Fruit fly (Drosophila melanogaster): ENCODE data around the gene CG33234.

CG33234 gene

DNA sequence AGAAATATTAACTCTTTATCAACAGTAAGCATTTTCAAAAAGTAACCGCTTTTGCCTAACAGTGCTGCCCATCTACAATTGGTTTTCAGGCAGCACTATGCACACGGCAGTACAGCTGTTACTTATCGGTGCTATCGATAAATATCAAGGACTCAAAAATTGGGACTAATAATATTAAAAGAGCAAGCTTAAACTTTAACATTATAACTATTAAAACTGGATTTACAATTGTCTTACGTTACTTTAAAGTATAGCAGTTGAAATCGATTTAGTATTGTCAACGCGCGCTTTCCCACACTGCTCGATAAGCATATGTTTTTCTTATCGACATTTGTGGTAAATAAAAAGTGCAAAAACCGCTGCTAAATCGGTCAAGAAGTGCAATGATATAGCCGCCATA, 30.0 kb upstream of the CG33234 start, which contains the start of the genes CG42245 and MEP-1 (continued):
- TF ChIP-seq CG7372 (GFP tag; IDR thresholded peaks at IDR 0.05) (no peak), MTF-1 (GFP tag; optimal IDR thresholded peaks at IDR 0.05; ENCODE audit: borderline replicate concordance) (peak; percentile 26), Sry-δ (GFP tag; optimal IDR thresholded peaks at IDR 0.05) (peak; percentile 70), CG17568 (GFP tag; optimal IDR thresholded peaks at IDR 0.05) (no peak), CG9609 (GFP tag; optimal IDR thresholded peaks at IDR 0.05) (peak; percentile 17), pb (GFP tag; optimal IDR thresholded peaks at IDR 0.05) (no peak), Lim3 (GFP tag; IDR thresholded peaks at IDR 0.05) (no peak), Pdp1 (GFP tag; optimal IDR thresholded peaks at IDR 0.05) (peak in 1 of 2 experiments; percentile 46), pros (GFP tag; optimal IDR thresholded peaks at IDR 0.05) (no peak), danr (GFP tag; IDR thresholded peaks at IDR 0.05) (no peak), prd (optimal IDR thresholded peaks at IDR 0.05) (no peak), prd (GFP tag; IDR thresholded peaks at IDR 0.05) (no peak), CG12744 (GFP tag; optimal IDR thresholded peaks at IDR 0.05) (peak; percentile 7), Sox102F (GFP tag; optimal IDR thresholded peaks at IDR 0.05) (peak; percentile 40), dpn (GFP tag; optimal IDR thresholded peaks at IDR 0.05) (peak; percentile 52 to 61), CG15479 (GFP tag; optimal IDR thresholded peaks at IDR 0.05) (no peak), gfzf (GFP tag; optimal IDR thresholded peaks at IDR 0.05) (peak; percentile 15), org-1 (GFP tag; optimal IDR thresholded peaks at IDR 0.05) (no peak), Atf3 (GFP tag; optimal IDR thresholded peaks at IDR 0.05) (peak; percentile 22), Oaz (GFP tag; IDR thresholded peaks at IDR 0.05) (no peak), az2 (GFP tag; optimal IDR thresholded peaks at IDR 0.05) (peak; percentile 37), CG10654 (GFP tag; optimal IDR thresholded peaks at IDR 0.05) (peak; percentile 53), repo (GFP tag; optimal IDR thresholded peaks at IDR 0.05) (no peak), CG1647 (GFP tag; optimal IDR thresholded peaks at IDR 0.05) (no peak), ATbp (GFP tag; optimal IDR thresholded peaks at IDR 0.05) (peak; percentile 19), CG6689 (GFP tag; IDR thresholded peaks at IDR 0.05) (no peak), mld (GFP tag; IDR thresholded peaks at IDR 0.05; ENCODE audit: partially characterized antibody) (peak; percentile 67; the same call in 1 of the 3 replicates), CG12155 (GFP tag; optimal IDR thresholded peaks at IDR 0.05) (peak; percentile 56), Antp (GFP tag; optimal IDR thresholded peaks at IDR 0.05) (peak; percentile 38), sna (GFP tag; IDR thresholded peaks at IDR 0.05; ENCODE audit: partially characterized antibody) (peak; percentile 61), jumu (GFP tag; optimal IDR thresholded peaks at IDR 0.05) (no peak), Hr39 (optimal IDR thresholded peaks at IDR 0.05) (no peak), shn (GFP tag; optimal IDR thresholded peaks at IDR 0.05) (peak; percentile 25), CG5245 (GFP tag; optimal IDR thresholded peaks at IDR 0.05) (peak; percentile 26), Xbp1 (GFP tag; optimal IDR thresholded peaks at IDR 0.05) (peak; percentile 57), maf-S (GFP tag; optimal IDR thresholded peaks at IDR 0.05) (peak; percentile 32), sug (tag; optimal IDR thresholded peaks at IDR 0.05) (peak; percentile 42), CoRest (tag; optimal IDR thresholded peaks at IDR 0.05) (peak; percentile 66), Rx (GFP tag; IDR thresholded peaks at IDR 0.05) (0 out of 2 replicates have a peak, but pooled peaks have one; percentile 13), TFAM (GFP tag; optimal IDR thresholded peaks at IDR 0.05) (no peak), CG4424 (GFP tag; optimal IDR thresholded peaks at IDR 0.05) (peak; percentile 74), Max (GFP tag; optimal IDR thresholded peaks at IDR 0.05) (peak; percentile 69), CG18476 (GFP tag; optimal IDR thresholded peaks at IDR 0.05) (peak; percentile 42), Sin3A (optimal IDR thresholded peaks at IDR 0.05) (peak; percentile 53), CG2199 (GFP tag; IDR thresholded peaks at IDR 0.05) (no peak), CG1792 (GFP tag; optimal IDR thresholded peaks at IDR 0.05) (peak; percentile 45), nerfin-2 (GFP tag; IDR thresholded peaks at IDR 0.05; ENCODE audit: partially characterized antibody) (peak; percentile 61), CG16779 (GFP tag; IDR thresholded peaks at IDR 0.05) (no peak), chm (GFP tag; IDR thresholded peaks at IDR 0.05) (no peak), CG12071 (GFP tag; optimal IDR thresholded peaks at IDR 0.05) (no peak), fru (optimal IDR thresholded peaks at IDR 0.05) (no peak), YL-1 (GFP tag; optimal IDR thresholded peaks at IDR 0.05) (peak; percentile 37), Scr (GFP tag; IDR thresholded peaks at IDR 0.05; ENCODE audit: partially characterized antibody) (peak; percentile 69)

All from whole organism, embryonic.